Worm (Caenorhabditis elegans) whole organism, L3 larva: ENCODE measurements around the gene srlf-37.

ENCODE experiments used
- aly-2 ChIP-seq: fragments of 150-350 bp; optimal IDR thresholded peaks from 2 replicates; lab custom pipeline; 2014; ENCODE audit warnings: missing biosample characterization, missing genetic modification characterization
- elt-3 ChIP-seq, 3 experiments: fragments of 150-350 bp in 1 of 3; sonication (generic microtip) in 2 of 3; optimal IDR thresholded peaks; 2 replicates in 2 of 3; 4 replicates in 1 of 3; lab custom pipeline; 2014 to 2017; ENCODE audit warnings: missing biosample characterization in 3 of 3, missing genetic modification characterization in 3 of 3
- nhr-25 ChIP-seq: sonication (generic microtip); optimal IDR thresholded peaks from 2 replicates; lab custom pipeline; 2017; ENCODE audit warnings: missing biosample characterization, missing genetic modification characterization
- nhr-76 ChIP-seq: fragments of 150-350 bp; sonication (generic microtip); optimal IDR thresholded peaks from 5 replicates; lab custom pipeline; 2014; ENCODE audit warnings: missing biosample characterization, missing genetic modification characterization
- nhr-77 ChIP-seq: fragments of 150-350 bp; optimal IDR thresholded peaks from 2 replicates; lab custom pipeline; 2014; ENCODE audit warnings: missing biosample characterization, missing genetic modification characterization
- pha-4 ChIP-seq: fragments of 150-350 bp; optimal IDR thresholded peaks from 2 replicates; lab custom pipeline; 2014; ENCODE audit warnings: missing biosample characterization, missing genetic modification reagents, missing genetic modification characterization
- skn-1 ChIP-seq: fragments of 150-350 bp; optimal IDR thresholded peaks from 2 replicates; lab custom pipeline; 2014; ENCODE audit warnings: missing biosample characterization, missing genetic modification characterization
- unc-39 ChIP-seq: sonication (generic microtip); optimal IDR thresholded peaks from 4 replicates; lab custom pipeline; 2017; ENCODE audit warnings: missing biosample characterization, missing genetic modification characterization

DNA sequence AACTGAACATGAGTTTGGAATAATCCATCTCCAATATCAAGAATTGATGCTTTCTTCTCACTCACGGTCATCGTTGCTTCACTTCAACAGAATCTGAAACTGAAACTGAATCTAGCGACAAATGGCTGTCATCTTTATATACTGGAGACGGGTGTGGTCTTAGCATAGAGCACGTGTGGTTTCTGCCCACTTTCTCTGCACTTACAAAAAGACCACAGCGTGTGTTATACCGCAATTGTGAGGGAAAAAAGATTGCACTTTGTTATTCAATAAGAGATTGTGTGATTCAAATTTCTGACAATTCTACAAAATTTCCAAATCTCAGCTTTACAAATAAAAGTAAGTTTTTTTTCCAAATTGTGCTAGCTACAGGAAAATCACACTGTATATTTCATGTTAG, 42.1 kb upstream of the srlf-37 start, which contains the start of gene F48G7.12:
- TF ChIP-seq elt-3 (tag; optimal IDR thresholded peaks at IDR 0.05; lab: Kevin White, UChicago) (no peak), nhr-76 (tag; lab: Kevin White, UChicago) (no peak), unc-39 (tag; lab: Kevin White, UChicago) (no peak), nhr-25 (tag; lab: Kevin White, UChicago) (no peak), aly-2 (tag; lab: Kevin White, UChicago) (no peak), nhr-77 (tag; lab: Kevin White, UChicago) (no peak), pha-4 (no peak), skn-1 (no peak)
